Worm (Caenorhabditis elegans) whole organism, mixed stage, embryonic: Measurements from ENCODE around the gene scav-3.
A peak's percentile ranks its signal among the peaks of the same experiment; 100 is the strongest.

Experiments
- M03D4.4 ChIP-seq: sonication (generic microtip); optimal IDR thresholded peaks from 2 replicates; lab custom pipeline; 2017; ENCODE audit warnings: mild to moderate bottlenecking, missing genetic modification characterization, missing compliant biosample characterization
- bed-3 ChIP-seq: fragments of 200-800 bp; sonication (Bioruptor generic); optimal IDR thresholded peaks from 3 replicates; lab custom pipeline; 2018; ENCODE audit warnings: mild to moderate bottlenecking, missing genetic modification characterization, moderate library complexity, missing compliant biosample characterization
- blmp-1 ChIP-seq: fragments of 150-350 bp; optimal IDR thresholded peaks from 2 replicates; lab custom pipeline; 2014; ENCODE audit warnings: missing biosample characterization, missing genetic modification characterization
- ceh-39 ChIP-seq: fragments of 150-350 bp; optimal IDR thresholded peaks from 2 replicates; lab custom pipeline; 2014; ENCODE audit warnings: missing biosample characterization, missing genetic modification characterization
- ceh-43 ChIP-seq: fragments of 200-800 bp; sonication (Bioruptor generic); optimal IDR thresholded peaks from 2 replicates; lab custom pipeline; 2018; ENCODE audit warnings: mild to moderate bottlenecking, missing genetic modification characterization, moderate library complexity, missing compliant biosample characterization
- ceh-83 ChIP-seq: fragments of 200-800 bp; sonication (Bioruptor generic); optimal IDR thresholded peaks from 2 replicates; lab custom pipeline; 2018; ENCODE audit warnings: mild to moderate bottlenecking, missing genetic modification characterization, missing compliant biosample characterization
- ces-1 ChIP-seq: fragments of 150-350 bp; optimal IDR thresholded peaks from 2 replicates; lab custom pipeline; 2014; ENCODE audit warnings: missing biosample characterization, missing genetic modification reagents, missing genetic modification characterization
- cnd-1 ChIP-seq: fragments of 200-800 bp; sonication (Bioruptor generic); optimal IDR thresholded peaks from 2 replicates; lab custom pipeline; 2018; ENCODE audit warnings: mild to moderate bottlenecking, missing genetic modification characterization, missing compliant biosample characterization
- drap-1 ChIP-seq: fragments of 200-800 bp; sonication (Bioruptor generic); optimal IDR thresholded peaks from 3 replicates; lab custom pipeline; 2018; ENCODE audit warnings: mild to moderate bottlenecking, missing genetic modification characterization, missing compliant biosample characterization
- elt-1 ChIP-seq: sonication (generic microtip); optimal IDR thresholded peaks from 2 replicates; lab custom pipeline; 2017; ENCODE audit warnings: missing genetic modification characterization, mild to moderate bottlenecking, missing compliant biosample characterization, antibody characterized with exemption, moderate library complexity, borderline replicate concordance; ENCODE audit not compliant: insufficient read depth
- elt-3 ChIP-seq: fragments of 150-350 bp; optimal IDR thresholded peaks from 2 replicates; lab custom pipeline; 2014; ENCODE audit warnings: missing biosample characterization, missing genetic modification characterization
- flh-1 ChIP-seq: fragments of 200-800 bp; sonication (Bioruptor generic); optimal IDR thresholded peaks from 2 replicates; lab custom pipeline; 2018; ENCODE audit warnings: mild to moderate bottlenecking, missing genetic modification characterization, moderate library complexity, missing compliant biosample characterization
- ham-2 ChIP-seq: fragments of 200-800 bp; sonication (Bioruptor generic); optimal IDR thresholded peaks from 2 replicates; lab custom pipeline; 2018; ENCODE audit warnings: mild to moderate bottlenecking, missing genetic modification characterization, missing compliant biosample characterization
- hlh-1 ChIP-seq: fragments of 150-350 bp; optimal IDR thresholded peaks from 2 replicates; lab custom pipeline; 2014; ENCODE audit warnings: missing biosample characterization, missing genetic modification reagents, missing genetic modification characterization
- lin-13 ChIP-seq: fragments of 150-350 bp; optimal IDR thresholded peaks from 2 replicates; lab custom pipeline; 2014; ENCODE audit warnings: missing biosample characterization, missing genetic modification characterization
- lin-32 ChIP-seq: fragments of 200-800 bp; sonication (Bioruptor generic); optimal IDR thresholded peaks from 2 replicates; lab custom pipeline; 2018; ENCODE audit warnings: mild to moderate bottlenecking, missing genetic modification characterization, missing compliant biosample characterization
- lsy-2 ChIP-seq: fragments of 150-350 bp; optimal IDR thresholded peaks from 2 replicates; lab custom pipeline; 2014; ENCODE audit warnings: missing biosample characterization, missing genetic modification characterization
- mab-5 ChIP-seq: fragments of 150-350 bp; optimal IDR thresholded peaks from 2 replicates; lab custom pipeline; 2014; ENCODE audit warnings: missing biosample characterization, missing genetic modification characterization
- mls-2 ChIP-seq: sonication (generic microtip); optimal IDR thresholded peaks from 2 replicates; lab custom pipeline; 2016; ENCODE audit warnings: mild to moderate bottlenecking, missing genetic modification characterization, moderate library complexity, missing compliant biosample characterization
- nhr-12 ChIP-seq: fragments of 150-350 bp; optimal IDR thresholded peaks from 2 replicates; lab custom pipeline; 2014; ENCODE audit warnings: missing biosample characterization, missing genetic modification characterization
- nhr-2 ChIP-seq: fragments of 150-350 bp; optimal IDR thresholded peaks from 2 replicates; lab custom pipeline; 2014; ENCODE audit warnings: missing biosample characterization, missing genetic modification characterization
- nhr-237 ChIP-seq: fragments of 150-350 bp; optimal IDR thresholded peaks from 2 replicates; lab custom pipeline; 2014; ENCODE audit warnings: missing biosample characterization, missing genetic modification characterization
- nhr-28 ChIP-seq: fragments of 150-350 bp; optimal IDR thresholded peaks from 2 replicates; lab custom pipeline; 2014; ENCODE audit warnings: missing biosample characterization, missing genetic modification characterization
- nhr-76 ChIP-seq: sonication (generic microtip); optimal IDR thresholded peaks from 2 replicates; lab custom pipeline; 2017; ENCODE audit warnings: missing biosample characterization, missing genetic modification characterization
- pha-4 ChIP-seq: fragments of 150-350 bp; optimal IDR thresholded peaks from 2 replicates; lab custom pipeline; 2018; ENCODE audit warnings: missing biosample characterization, missing genetic modification reagents, missing genetic modification characterization
- sem-2 ChIP-seq: fragments of 200-800 bp; sonication (Bioruptor generic); optimal IDR thresholded peaks from 2 replicates; lab custom pipeline; 2018; ENCODE audit warnings: mild to moderate bottlenecking, missing genetic modification characterization, missing compliant biosample characterization
- snpc-4 ChIP-seq: fragments of 150-350 bp; optimal IDR thresholded peaks from 2 replicates; lab custom pipeline; 2014; ENCODE audit warnings: missing biosample characterization, missing genetic modification characterization
- sptf-1 ChIP-seq: sonication (generic microtip); optimal IDR thresholded peaks from 2 replicates; lab custom pipeline; 2017; ENCODE audit warnings: mild to moderate bottlenecking, missing genetic modification characterization, moderate library complexity, missing compliant biosample characterization
- tbx-8 ChIP-seq: fragments of 200-800 bp; sonication (Bioruptor generic); optimal IDR thresholded peaks from 2 replicates; lab custom pipeline; 2018; ENCODE audit warnings: mild to moderate bottlenecking, missing genetic modification characterization, moderate library complexity, missing compliant biosample characterization
- unc-120 ChIP-seq: sonication (generic microtip); optimal IDR thresholded peaks from 2 replicates; lab custom pipeline; 2017; ENCODE audit warnings: missing genetic modification characterization, missing compliant biosample characterization; ENCODE audit not compliant: poor library complexity, severe bottlenecking
- unc-39 ChIP-seq: fragments of 150-350 bp; optimal IDR thresholded peaks from 2 replicates; lab custom pipeline; 2014; ENCODE audit warnings: missing biosample characterization, missing genetic modification characterization
- unc-62 ChIP-seq: fragments of 150-350 bp; optimal IDR thresholded peaks from 2 replicates; lab custom pipeline; 2014; ENCODE audit warnings: missing biosample characterization, missing genetic modification reagents, missing genetic modification characterization
- zip-8 ChIP-seq: fragments of 150-350 bp; optimal IDR thresholded peaks from 2 replicates; lab custom pipeline; 2014; ENCODE audit warnings: missing biosample characterization, missing genetic modification characterization
- ztf-11 ChIP-seq: fragments of 150-350 bp; optimal IDR thresholded peaks from 2 replicates; lab custom pipeline; 2014; ENCODE audit warnings: missing biosample characterization, missing genetic modification characterization

The scav-3 gene

ce11 chrIII:12472497-12472896 lies 15.8 kb upstream of the scav-3 start, which contains the start of gene cccp-1:
cccp-1 (plus strand) TSS chrIII:12472873.
- TF ChIP-seq unc-120 = no peak
- no peak for TF ChIP-seq lsy-2
- TF ChIP-seq ceh-83 (GFP tag; lab: Kevin White, UChicago) = no peak
- no peak for TF ChIP-seq nhr-2 (tag; lab: Kevin White, UChicago)
- TF ChIP-seq ces-1 = peak; percentile 58

- TF ChIP-seq ceh-83 (GFP tag; lab: Kevin White, UChicago) = no peak
- no peak for TF ChIP-seq flh-1 (GFP tag; lab: Kevin White, UChicago)
- TF ChIP-seq nhr-76 (tag; lab: Kevin White, UChicago) = no peak
- no peak for TF ChIP-seq sptf-1 (tag; lab: Kevin White, UChicago)
- no peak for TF ChIP-seq ceh-39
- TF ChIP-seq nhr-237 (tag; lab: Kevin White, UChicago) = no peak
- no peak for TF ChIP-seq blmp-1
- TF ChIP-seq snpc-4 (tag; lab: Kevin White, UChicago) = no peak
- TF ChIP-seq lin-13 = no peak
- no peak for TF ChIP-seq nhr-12 (tag; lab: Kevin White, UChicago)
- no peak for TF ChIP-seq ces-1
- no peak for TF ChIP-seq nhr-2 (tag; lab: Kevin White, UChicago)
- no peak for TF ChIP-seq tbx-8 (GFP tag; lab: Kevin White, UChicago)
- no peak for TF ChIP-seq drap-1
- TF ChIP-seq elt-3 = no peak
- no peak for TF ChIP-seq nhr-28 (tag; lab: Kevin White, UChicago)
- no peak for TF ChIP-seq hlh-1 (tag; lab: Kevin White, UChicago)
- no peak for TF ChIP-seq cnd-1 (tag; lab: Kevin White, UChicago)
- TF ChIP-seq ceh-43 (GFP tag; lab: Kevin White, UChicago) = no peak
- TF ChIP-seq, all 35 proteins: peak for 0
Observed at ce11 chrIII:12470589-12470988, 13.9 kb upstream of the scav-3 start.

ce11 chrIII:12469800-12470199 lies 13.2 kb upstream of the scav-3 start:
- TF ChIP-seq pha-4 = no peak
- TF ChIP-seq ham-2 (GFP tag; lab: Kevin White, UChicago) = no peak
- TF ChIP-seq zip-8 (tag; lab: Kevin White, UChicago) = no peak
- TF ChIP-seq nhr-12 (tag; lab: Kevin White, UChicago) = no peak
- no peak for TF ChIP-seq ceh-83 (GFP tag; lab: Kevin White, UChicago)
- TF ChIP-seq bed-3 = no peak
- TF ChIP-seq lin-13 = no peak
- TF ChIP-seq sem-2 = no peak
- TF ChIP-seq ces-1 = no peak
- no peak for TF ChIP-seq unc-39 (tag; lab: Kevin White, UChicago)
- TF ChIP-seq nhr-28 (tag; lab: Kevin White, UChicago) = no peak
- no peak for TF ChIP-seq unc-62 (GFP tag; lab: Kevin White, UChicago)
- TF ChIP-seq lin-32 (GFP tag; lab: Kevin White, UChicago) = no peak
- TF ChIP-seq blmp-1 = no peak
- no peak for TF ChIP-seq mab-5 (tag; lab: Kevin White, UChicago)
- TF ChIP-seq drap-1 = no peak
- no peak for TF ChIP-seq cnd-1 (tag; lab: Kevin White, UChicago)
- TF ChIP-seq nhr-237 (tag; lab: Kevin White, UChicago) = no peak
- TF ChIP-seq ztf-11 (tag; lab: Kevin White, UChicago) = no peak
- no peak for TF ChIP-seq ceh-43 (GFP tag; lab: Kevin White, UChicago)

ce11 chrIII:12468869-12469268 lies 12.2 kb upstream of the scav-3 start, which contains the start of gene Y49E10.29:
Y49E10.29 (plus strand) TSS chrIII:12469169.
- TF ChIP-seq sptf-1 (tag; lab: Kevin White, UChicago) = no peak
- TF ChIP-seq elt-1 (tag; lab: Kevin White, UChicago) = no peak
- TF ChIP-seq unc-120 = no peak
- TF ChIP-seq bed-3 = no peak
- no peak for TF ChIP-seq mls-2 (tag; lab: Kevin White, UChicago)
- no peak for TF ChIP-seq tbx-8 (GFP tag; lab: Kevin White, UChicago)
- TF ChIP-seq lin-13 = no peak
- TF ChIP-seq elt-3 = no peak
- no peak for TF ChIP-seq mab-5 (tag; lab: Kevin White, UChicago)
- no peak for TF ChIP-seq lsy-2
- no peak for TF ChIP-seq M03D4.4 (tag; lab: Kevin White, UChicago)
- TF ChIP-seq ceh-83 (GFP tag; lab: Kevin White, UChicago) = no peak
- TF ChIP-seq hlh-1 (tag; lab: Kevin White, UChicago) = no peak
- no peak for TF ChIP-seq flh-1 (GFP tag; lab: Kevin White, UChicago)
- no peak for TF ChIP-seq nhr-76 (tag; lab: Kevin White, UChicago)
- TF ChIP-seq nhr-12 (tag; lab: Kevin White, UChicago) = no peak
- TF ChIP-seq nhr-2 (tag; lab: Kevin White, UChicago) = no peak
- TF ChIP-seq ceh-39 = no peak
